Worm (Caenorhabditis elegans) whole organism, midembryonic: Measurements from ENCODE around the gene F44D12.6.

Experiments used
- T22C8.4 ChIP-seq: fragments of 200-800 bp; sonication (Bioruptor generic); IDR thresholded peaks from 2 replicates; pipeline ENCODE4 v1.3.6; 2022; ENCODE audit warnings: missing genetic modification characterization, missing compliant biosample characterization
- flt-1 ChIP-seq: fragments of 200-800 bp; sonication (Bioruptor generic); IDR thresholded peaks from 2 replicates; pipeline ENCODE4 v1.3.6; 2022; ENCODE audit warnings: missing genetic modification characterization, missing compliant biosample characterization
- ref-1 ChIP-seq: fragments of 200-800 bp; sonication (Bioruptor generic); conservative IDR thresholded peaks from 2 replicates; pipeline ENCODE4 v1.3.6; 2022; ENCODE audit warnings: missing genetic modification reagents, missing genetic modification characterization, missing compliant biosample characterization
- tab-1 ChIP-seq: fragments of 200-800 bp; sonication (Bioruptor generic); IDR thresholded peaks from 2 replicates; pipeline ENCODE4 v1.3.6; 2022; ENCODE audit warnings: missing genetic modification characterization, missing compliant biosample characterization
- ztf-23 ChIP-seq: fragments of 200-800 bp; sonication (Bioruptor generic); IDR thresholded peaks from 2 replicates; pipeline ENCODE4 v1.3.6; 2022; ENCODE audit warnings: missing genetic modification reagents, missing genetic modification characterization, missing compliant biosample characterization

DNA sequence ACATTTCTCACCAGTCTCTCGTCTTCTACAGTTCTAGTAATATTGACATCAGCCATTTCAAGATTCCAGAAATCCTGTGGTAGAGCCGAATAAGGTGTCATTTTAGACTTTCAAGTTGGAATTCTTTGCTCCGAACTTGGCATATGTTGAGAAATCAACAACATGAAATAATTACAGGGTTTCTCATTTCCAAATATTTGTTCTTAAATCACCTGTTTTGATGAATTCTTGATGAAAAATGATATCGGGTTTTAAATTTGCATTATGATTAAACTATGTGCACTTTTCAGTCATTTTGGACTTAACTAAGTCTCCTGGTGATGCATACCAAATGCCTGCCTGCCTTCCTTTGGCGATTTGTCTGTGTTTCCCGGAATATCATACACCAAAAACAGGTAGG lies 20.4 kb downstream of the F44D12.6 start, which contains the start of gene srv-12:
- no peak for TF ChIP-seq T22C8.4 (GFP tag; lab: Robert Waterston, UW)
- TF ChIP-seq flt-1 (GFP tag; lab: Robert Waterston, UW) = no peak
- TF ChIP-seq ref-1 = no peak
- no peak for TF ChIP-seq tab-1 (GFP tag; lab: Robert Waterston, UW)
- TF ChIP-seq ztf-23 (GFP tag; lab: Robert Waterston, UW) = no peak
